Worm (Caenorhabditis elegans) whole organism, L4 larva: Measurements from ENCODE around the gene pup-2.

ENCODE experiments used
- D1046.2 ChIP-seq: fragments of 200-800 bp; sonication (Bioruptor generic); IDR thresholded peaks from 2 replicates; pipeline ENCODE4 v1.3.6; 2022; ENCODE audit warnings: missing genetic modification characterization, missing compliant biosample characterization
- F37D6.2 ChIP-seq: sonication (generic microtip); optimal IDR thresholded peaks from 2 replicates; lab custom pipeline; 2016; ENCODE audit warnings: mild to moderate bottlenecking, missing genetic modification characterization, missing compliant biosample characterization
- F44E2.7 ChIP-seq: fragments of 200-800 bp; sonication (Bioruptor generic); IDR thresholded peaks from 2 replicates; pipeline ENCODE4 v2.1.2; 2022; ENCODE audit warnings: missing genetic modification characterization, missing compliant biosample characterization
- F49E8.2 ChIP-seq: sonication (generic microtip); optimal IDR thresholded peaks from 2 replicates; lab custom pipeline; 2016; ENCODE audit warnings: missing compliant biosample characterization, mild to moderate bottlenecking, missing genetic modification characterization, borderline replicate concordance
- R02D3.7 ChIP-seq: fragments of 150-350 bp; sonication (generic microtip); optimal IDR thresholded peaks from 3 replicates; lab custom pipeline; 2014; ENCODE audit warnings: missing biosample characterization, missing genetic modification characterization
- Y75B8A.6 ChIP-seq: fragments of 200-800 bp; sonication (Bioruptor generic); IDR thresholded peaks from 2 replicates; pipeline ENCODE4 v1.3.6; 2022; ENCODE audit warnings: missing genetic modification reagents, missing genetic modification characterization, missing compliant biosample characterization
- ZK337.2 ChIP-seq: fragments of 200-800 bp; sonication (Bioruptor generic); IDR thresholded peaks from 2 replicates; pipeline ENCODE4 v1.3.6; 2022; ENCODE audit warnings: missing genetic modification reagents, missing genetic modification characterization, missing compliant biosample characterization
- aha-1 ChIP-seq: fragments of 150-350 bp; peaks from one replicate; lab custom pipeline; 2014; ENCODE audit warnings: missing biosample characterization, missing genetic modification characterization
- ama-1 ChIP-seq: fragments of 150-350 bp; optimal IDR thresholded peaks from 2 replicates; lab custom pipeline; 2014; ENCODE audit warnings: inconsistent platforms, mixed read lengths
- arid-1 ChIP-seq: fragments of 200-800 bp; sonication (Bioruptor generic); conservative IDR thresholded peaks from 2 replicates; pipeline ENCODE4 v1.3.6; 2022; ENCODE audit warnings: missing genetic modification reagents, missing genetic modification characterization, missing compliant biosample characterization
- attf-4 ChIP-seq: sonication (generic microtip); optimal IDR thresholded peaks from 3 replicates; lab custom pipeline; 2017; ENCODE audit warnings: missing biosample characterization, missing genetic modification characterization
- ceh-62 ChIP-seq: sonication (generic microtip); optimal IDR thresholded peaks from 2 replicates; lab custom pipeline; 2017; ENCODE audit warnings: missing biosample characterization, missing genetic modification characterization
- ces-1 ChIP-seq: fragments of 150-350 bp; sonication (generic microtip); optimal IDR thresholded peaks from 4 replicates; lab custom pipeline; 2014; ENCODE audit warnings: missing biosample characterization, missing genetic modification reagents, missing genetic modification characterization
- daf-12 ChIP-seq: fragments of 150-350 bp; optimal IDR thresholded peaks from 2 replicates; lab custom pipeline; 2014; ENCODE audit warnings: missing biosample characterization, missing genetic modification reagents, missing genetic modification characterization
- daf-16 ChIP-seq, 3 experiments: sonication (generic microtip); optimal IDR thresholded peaks; 2 replicates each; lab custom pipeline; 2016 to 2017; ENCODE audit warnings: missing genetic modification characterization in 3 of 3, missing genetic modification reagents in 3 of 3, mild to moderate bottlenecking in 2 of 3, missing compliant biosample characterization in 2 of 3, missing biosample characterization in 1 of 3, moderate library complexity in 1 of 3
- daf-19 ChIP-seq: fragments of 200-800 bp; sonication (Bioruptor generic); conservative IDR thresholded peaks from 2 replicates; pipeline ENCODE4 v1.3.6; 2022; ENCODE audit warnings: missing genetic modification characterization, missing compliant biosample characterization
- daf-8 ChIP-seq: fragments of 200-800 bp; sonication (Bioruptor generic); IDR thresholded peaks from 2 replicates; pipeline ENCODE4 v1.3.6; 2022; ENCODE audit warnings: missing genetic modification characterization, missing compliant biosample characterization
- dmd-6 ChIP-seq: fragments of 200-800 bp; sonication (Bioruptor generic); IDR thresholded peaks from 2 replicates; pipeline ENCODE4 v1.3.6; 2022; ENCODE audit warnings: missing genetic modification reagents, missing genetic modification characterization, missing compliant biosample characterization
- dpl-1 ChIP-seq: fragments of 150-350 bp; optimal IDR thresholded peaks from 2 replicates; lab custom pipeline; 2014; ENCODE audit warnings: missing biosample characterization, missing genetic modification reagents, missing genetic modification characterization
- fkh-10 ChIP-seq: fragments of 150-350 bp; optimal IDR thresholded peaks from 2 replicates; lab custom pipeline; 2014; ENCODE audit warnings: missing biosample characterization, missing genetic modification reagents, missing genetic modification characterization
- fos-1 ChIP-seq: fragments of 150-350 bp; optimal IDR thresholded peaks from 2 replicates; lab custom pipeline; 2014; ENCODE audit warnings: missing biosample characterization, missing genetic modification characterization
- hlh-11 ChIP-seq: fragments of 200-800 bp; sonication (Bioruptor generic); optimal IDR thresholded peaks from 2 replicates; lab custom pipeline; 2018; ENCODE audit warnings: mild to moderate bottlenecking, missing genetic modification characterization, missing compliant biosample characterization
- hlh-30 ChIP-seq: sonication (generic microtip); optimal IDR thresholded peaks from 2 replicates; lab custom pipeline; 2017; ENCODE audit warnings: antibody characterized with exemption, mild to moderate bottlenecking, missing genetic modification characterization, missing compliant biosample characterization; ENCODE audit not compliant: insufficient read depth
- hmg-1.1 ChIP-seq: fragments of 200-800 bp; sonication (Bioruptor generic); IDR thresholded peaks from 2 replicates; pipeline ENCODE4 v1.3.6; 2022; ENCODE audit warnings: missing genetic modification reagents, missing genetic modification characterization, missing compliant biosample characterization
- lin-38 ChIP-seq: fragments of 200-800 bp; sonication (Bioruptor generic); IDR thresholded peaks from 2 replicates; pipeline ENCODE4 v1.3.6; 2022; ENCODE audit warnings: missing genetic modification reagents, missing genetic modification characterization, missing compliant biosample characterization
- mdl-1 ChIP-seq, 2 experiments: fragments of 150-350 bp in 1 of 2; sonication (generic microtip) in 1 of 2; optimal IDR thresholded peaks; 2 replicates each; lab custom pipeline; 2014 to 2017; ENCODE audit warnings: missing biosample characterization in 2 of 2, missing genetic modification characterization in 2 of 2
- mxl-3 ChIP-seq: fragments of 200-800 bp; sonication (Bioruptor generic); optimal IDR thresholded peaks from 2 replicates; lab custom pipeline; 2018; ENCODE audit warnings: mild to moderate bottlenecking, missing genetic modification characterization, missing compliant biosample characterization
- nhr-10 ChIP-seq: fragments of 150-350 bp; optimal IDR thresholded peaks from 2 replicates; lab custom pipeline; 2014; ENCODE audit warnings: missing biosample characterization, missing genetic modification characterization
- nhr-25 ChIP-seq: sonication (generic microtip); optimal IDR thresholded peaks from 2 replicates; lab custom pipeline; 2017; ENCODE audit warnings: missing genetic modification characterization, mild to moderate bottlenecking, missing compliant biosample characterization, antibody characterized with exemption, moderate library complexity, borderline replicate concordance; ENCODE audit not compliant: insufficient read depth
- nhr-28 ChIP-seq: fragments of 150-350 bp; optimal IDR thresholded peaks from 2 replicates; lab custom pipeline; 2014; ENCODE audit warnings: missing biosample characterization, missing genetic modification characterization
- nhr-6 ChIP-seq: fragments of 150-350 bp; optimal IDR thresholded peaks from 2 replicates; lab custom pipeline; 2014; ENCODE audit warnings: missing biosample characterization, missing genetic modification characterization
- rbr-2 ChIP-seq: sonication (generic microtip); optimal IDR thresholded peaks from 2 replicates; lab custom pipeline; 2016; ENCODE audit warnings: missing genotype, missing genetic modification characterization, missing compliant biosample characterization
- set-16 ChIP-seq: fragments of 200-800 bp; sonication (Bioruptor generic); IDR thresholded peaks from 2 replicates; pipeline ENCODE4 v1.3.6; 2022; ENCODE audit warnings: missing genetic modification reagents, missing genetic modification characterization, missing compliant biosample characterization
- snpc-1.2 ChIP-seq: fragments of 200-800 bp; sonication (Bioruptor generic); IDR thresholded peaks from 2 replicates; pipeline ENCODE4 v1.3.6; 2022; ENCODE audit warnings: missing genetic modification reagents, missing genetic modification characterization, missing compliant biosample characterization
- snpc-4 ChIP-seq: fragments of 150-350 bp; optimal IDR thresholded peaks from 2 replicates; lab custom pipeline; 2014; ENCODE audit warnings: missing biosample characterization, missing genetic modification characterization
- unc-39 ChIP-seq: sonication (generic microtip); optimal IDR thresholded peaks from 2 replicates; lab custom pipeline; 2017; ENCODE audit warnings: missing biosample characterization, missing genetic modification characterization
- unc-62 ChIP-seq, 3 experiments: fragments of 150-350 bp in 1 of 3; sonication (generic microtip); optimal IDR thresholded peaks in 2 of 3; peaks in 1 of 3; 1 replicate in 1 of 3; 2 replicates in 2 of 3; lab custom pipeline; 2014 to 2017; ENCODE audit warnings: missing biosample characterization in 3 of 3, missing genetic modification characterization in 3 of 3, missing genetic modification reagents in 3 of 3, missing genotype in 1 of 3
- vab-7 ChIP-seq: fragments of 200-800 bp; sonication (Bioruptor generic); IDR thresholded peaks from 2 replicates; pipeline ENCODE4 v1.3.6; 2022; ENCODE audit warnings: missing genetic modification reagents, missing genetic modification characterization, missing compliant biosample characterization

pup-2 gene

ce11 chrIII:5180588-5180987 lies 5.1 kb upstream of the pup-2 start (continued):
- no peak for TF ChIP-seq attf-4 (tag; lab: Kevin White, UChicago)
- no peak for TF ChIP-seq ama-1 (lab: Kevin White, UChicago)
- TF ChIP-seq D1046.2 (GFP tag; lab: Robert Waterston, UW) = no peak
- no peak for TF ChIP-seq mdl-1 (tag; optimal IDR thresholded peaks at IDR 0.05; lab: Kevin White, UChicago)
- TF ChIP-seq vab-7 (GFP tag; lab: Robert Waterston, UW) = no peak
- TF ChIP-seq nhr-28 = peak; percentile 31
- peak; percentile 46 for TF ChIP-seq dmd-6 (GFP tag; lab: Robert Waterston, UW)
- no peak for TF ChIP-seq nhr-25
- no peak for TF ChIP-seq Y75B8A.6 (GFP tag; lab: Robert Waterston, UW)
- TF ChIP-seq nhr-6 (tag; lab: Kevin White, UChicago) = no peak
- peak in 1 of 2 experiments; percentile 76 for TF ChIP-seq unc-62 (GFP tag; optimal IDR thresholded peaks at IDR 0.05 in 1 of 2; lab: Kevin White, UChicago)
- TF ChIP-seq unc-62 (tag; optimal IDR thresholded peaks at IDR 0.05; lab: Kevin White, UChicago) = no peak
- TF ChIP-seq ZK337.2 = no peak
- TF ChIP-seq daf-8 (GFP tag; lab: Robert Waterston, UW) = no peak
- TF ChIP-seq fos-1 = no peak
- TF ChIP-seq daf-16 (GFP tag; optimal IDR thresholded peaks at IDR 0.05; lab: Kevin White, UChicago) = no peak
- TF ChIP-seq daf-16 (tag; optimal IDR thresholded peaks at IDR 0.05; lab: Kevin White, UChicago) = peak; percentile 51
- no peak for TF ChIP-seq F44E2.7
- TF ChIP-seq rbr-2 = no peak
- TF ChIP-seq nhr-10 = no peak
- TF ChIP-seq set-16 (GFP tag; lab: Robert Waterston, UW) = no peak
- TF ChIP-seq R02D3.7 = no peak
- TF ChIP-seq arid-1 = no peak
- TF ChIP-seq ces-1 = no peak
- TF ChIP-seq snpc-1.2 (GFP tag; lab: Robert Waterston, UW) = no peak
- TF ChIP-seq F49E8.2 (tag; lab: Kevin White, UChicago) = no peak

DNA sequence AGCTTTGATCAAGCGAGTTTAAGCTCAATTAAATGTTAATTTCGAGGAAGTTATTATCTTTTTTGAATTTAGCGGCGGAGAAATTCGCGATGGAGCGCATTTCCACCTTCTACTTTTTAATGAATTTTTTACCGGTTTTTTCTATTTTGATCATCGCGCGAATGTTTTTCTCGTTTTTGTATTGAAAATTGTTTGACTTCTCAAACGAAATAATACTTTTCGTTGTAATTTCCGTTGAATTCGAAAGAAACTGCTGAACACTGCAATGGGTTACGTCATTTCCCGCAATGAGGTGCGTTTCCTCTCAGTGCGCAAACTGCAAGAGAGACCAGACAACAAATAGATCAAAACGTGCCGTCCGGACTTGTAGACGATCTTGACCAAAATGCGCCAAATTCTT lies 4.5 kb upstream of the pup-2 start:
- TF ChIP-seq F37D6.2 (tag; lab: Kevin White, UChicago) (no peak), mxl-3 (peak; percentile 18), daf-12 (tag; lab: Kevin White, UChicago) (no peak), hlh-30 (tag; lab: Kevin White, UChicago) (peak; percentile 10), unc-39 (tag; lab: Kevin White, UChicago) (no peak), dpl-1 (GFP tag; lab: Kevin White, UChicago) (peak; percentile 1), lin-38 (GFP tag; lab: Robert Waterston, UW) (peak; percentile 72), mdl-1 (tag; optimal IDR thresholded peaks at IDR 0.05; lab: Kevin White, UChicago) (peak in 1 of 2 experiments; percentile 38), hlh-11 (peak; percentile 19)

DNA sequence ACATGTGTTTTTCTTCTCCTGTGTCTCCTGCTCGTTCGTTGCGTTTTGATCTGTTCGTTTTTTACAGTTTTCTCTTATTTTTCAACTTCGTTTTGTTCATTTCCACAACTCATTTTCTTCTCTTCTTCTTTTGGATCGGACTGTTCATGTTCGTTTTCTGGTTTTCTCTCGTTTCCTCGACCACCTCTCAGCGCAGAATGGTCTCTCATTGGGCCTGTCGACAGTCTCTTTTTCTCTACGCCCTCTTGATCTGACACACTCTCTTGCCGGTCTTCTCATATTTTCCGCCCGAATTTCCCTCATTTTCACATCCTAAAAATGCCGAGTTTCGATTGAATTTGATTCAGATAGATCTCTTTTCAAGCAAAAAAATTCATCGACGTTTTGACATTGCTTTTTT lies 4.1 kb upstream of the pup-2 start:
- TF ChIP-seq ceh-62 (tag; lab: Kevin White, UChicago) (no peak), aha-1 (tag; lab: Kevin White, UChicago) (peak; percentile 5), snpc-4 (tag; lab: Kevin White, UChicago) (no peak), dmd-6 (GFP tag; lab: Robert Waterston, UW) (no peak), fkh-10 (no peak), nhr-28 (peak; percentile 4)

DNA sequence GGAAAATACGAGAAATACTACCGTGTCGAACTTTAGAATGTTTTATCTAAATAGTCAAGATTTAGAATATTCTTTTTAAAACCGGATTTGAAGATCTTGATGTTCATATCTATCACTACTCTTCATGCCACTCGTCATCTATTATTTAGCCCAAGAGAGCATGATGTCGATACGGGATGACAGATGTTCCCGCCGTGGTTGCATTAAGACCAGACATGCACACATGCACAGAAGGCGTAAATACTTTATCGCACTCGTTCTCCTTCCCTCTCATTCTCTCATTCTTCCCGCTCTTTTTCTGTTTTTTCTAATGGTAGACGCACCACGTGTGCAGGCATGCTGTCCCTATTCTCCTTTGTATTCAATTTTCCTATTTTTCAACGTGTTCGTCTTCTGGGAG lies 2.3 kb upstream of the pup-2 start:
- TF ChIP-seq hmg-1.1 (GFP tag; lab: Robert Waterston, UW) = 0 out of 2 replicates have a peak, but pooled peaks have one; percentile 20
- no peak for TF ChIP-seq daf-19
- peak; percentile 11 for TF ChIP-seq hlh-30 (tag; lab: Kevin White, UChicago)
- peak in 1 of 2 experiments; percentile 5 for TF ChIP-seq mdl-1 (tag; optimal IDR thresholded peaks at IDR 0.05; lab: Kevin White, UChicago)
